Fruit fly (Drosophila melanogaster) whole organism, embryonic: ENCODE measurements around the gene CG11307.

Source experiments
- B-H2 ChIP-seq: fragments of 200-800 bp; sonication (Bioruptor generic); optimal IDR thresholded peaks from 2 replicates; lab custom pipeline; 2018; ENCODE audit warnings: missing biosample characterization, mild to moderate bottlenecking, missing genetic modification characterization
- Bdp1 ChIP-seq: fragments of 200-800 bp; sonication (Bioruptor generic); optimal IDR thresholded peaks from 3 replicates; lab custom pipeline; 2016; ENCODE audit warnings: missing biosample characterization, missing genetic modification characterization
- CG10462 ChIP-seq: fragments of 200-800 bp; sonication (Bioruptor generic); optimal IDR thresholded peaks from 2 replicates; lab custom pipeline; 2016; ENCODE audit warnings: missing biosample characterization, missing genetic modification characterization
- CG10543 ChIP-seq: fragments of 200-800 bp; sonication (Bioruptor generic); optimal IDR thresholded peaks from 3 replicates; lab custom pipeline; 2017; ENCODE audit warnings: missing biosample characterization, mild to moderate bottlenecking, missing genetic modification characterization, moderate library complexity
- CG11456 ChIP-seq: fragments of 200-800 bp; sonication (Bioruptor generic); IDR thresholded peaks from 3 replicates; pipeline ENCODE4 v1.3.6; 2022; ENCODE audit warnings: missing biosample characterization, missing genetic modification characterization
- CG12071 ChIP-seq: fragments of 200-800 bp; sonication (Bioruptor generic); optimal IDR thresholded peaks from 3 replicates; lab custom pipeline; 2018; ENCODE audit warnings: missing biosample characterization, mild to moderate bottlenecking, missing genetic modification characterization
- CG12104 ChIP-seq: fragments of 200-800 bp; sonication (Bioruptor generic); optimal IDR thresholded peaks from 3 replicates; lab custom pipeline; 2016; ENCODE audit warnings: missing biosample characterization, missing genetic modification characterization
- CG12744 ChIP-seq: fragments of 200-800 bp; sonication (Bioruptor generic); optimal IDR thresholded peaks from 2 replicates; lab custom pipeline; 2016; ENCODE audit warnings: missing biosample characterization, missing genetic modification characterization
- CG13296 ChIP-seq: fragments of 200-800 bp; sonication (Bioruptor generic); optimal IDR thresholded peaks from 3 replicates; lab custom pipeline; 2018; ENCODE audit warnings: missing biosample characterization, mild to moderate bottlenecking, missing genetic modification characterization
- CG1647 ChIP-seq: fragments of 200-800 bp; sonication (Bioruptor generic); optimal IDR thresholded peaks from 3 replicates; lab custom pipeline; 2016; ENCODE audit warnings: missing biosample characterization, missing genetic modification characterization
- CG17328 ChIP-seq: fragments of 200-800 bp; sonication (Bioruptor generic); IDR thresholded peaks from 2 replicates; pipeline ENCODE4 v1.3.6; 2022; ENCODE audit warnings: missing biosample characterization, missing genetic modification characterization
- CG17612 ChIP-seq: fragments of 200-800 bp; sonication (Bioruptor generic); IDR thresholded peaks from 2 replicates; pipeline ENCODE4 v1.3.6; 2022; ENCODE audit warnings: missing biosample characterization, missing genetic modification characterization
- CG17829 ChIP-seq: fragments of 200-800 bp; optimal IDR thresholded peaks from 2 replicates; lab custom pipeline; 2019; ENCODE audit warnings: missing biosample characterization, mild to moderate bottlenecking, missing genetic modification characterization, moderate library complexity
- CG2129 ChIP-seq: fragments of 200-800 bp; sonication (Bioruptor generic); IDR thresholded peaks from 2 replicates; pipeline ENCODE4 v1.3.6; 2022; ENCODE audit warnings: missing biosample characterization, missing genetic modification characterization; ENCODE audit not compliant: partially characterized antibody
- CG2889 ChIP-seq: fragments of 200-800 bp; sonication (Bioruptor generic); IDR thresholded peaks from 3 replicates; pipeline ENCODE4 v1.3.6; 2022; ENCODE audit warnings: missing biosample characterization, missing genetic modification characterization
- CG31224 ChIP-seq: fragments of 200-800 bp; sonication (Bioruptor generic); IDR thresholded peaks from 2 replicates; pipeline ENCODE4 v1.3.6; 2022; ENCODE audit warnings: missing biosample characterization, missing genetic modification characterization
- CG34376 ChIP-seq: fragments of 200-800 bp; sonication (Bioruptor generic); optimal IDR thresholded peaks from 2 replicates; lab custom pipeline; 2018; ENCODE audit warnings: missing biosample characterization, mild to moderate bottlenecking, missing genetic modification characterization
- CG4282 ChIP-seq: fragments of 200-800 bp; sonication (Bioruptor generic); optimal IDR thresholded peaks from 2 replicates; lab custom pipeline; 2016; ENCODE audit warnings: missing biosample characterization, missing genetic modification characterization
- CG8290 ChIP-seq, 3 experiments: fragments of 200-800 bp; sonication (Bioruptor generic); optimal IDR thresholded peaks; 2 replicates each; lab custom pipeline; 2016 to 2019; ENCODE audit warnings: missing biosample characterization in 3 of 3, missing genetic modification characterization in 3 of 3, mild to moderate bottlenecking in 2 of 3, moderate library complexity in 1 of 3
- CG8944 ChIP-seq: fragments of 200-800 bp; sonication (Bioruptor generic); optimal IDR thresholded peaks from 3 replicates; lab custom pipeline; 2016; ENCODE audit warnings: missing biosample characterization, missing genetic modification characterization
- D ChIP-seq, 2 experiments: fragments of 200-800 bp in 1 of 2; fragments of >200 bp in 1 of 2; sonication (Bioruptor generic) in 1 of 2; optimal IDR thresholded peaks; 2 replicates in 1 of 2; 3 replicates in 1 of 2; lab custom pipeline; 2017; ENCODE audit warnings: mild to moderate bottlenecking in 1 of 2, missing biosample characterization in 1 of 2, missing genetic modification characterization in 1 of 2, missing genetic modification reagents in 1 of 2
- Doc3 ChIP-seq: fragments of 200-800 bp; sonication (Bioruptor generic); IDR thresholded peaks from 3 replicates; pipeline ENCODE4 v1.3.6; 2022; ENCODE audit warnings: missing biosample characterization, missing genetic modification characterization; ENCODE audit not compliant: partially characterized antibody
- Jarid2 ChIP-seq: fragments of 200-800 bp; sonication (Bioruptor generic); optimal IDR thresholded peaks from 3 replicates; lab custom pipeline; 2017; ENCODE audit warnings: mild to moderate bottlenecking, missing biosample characterization, missing genetic modification reagents, missing genetic modification characterization
- NFAT ChIP-seq: fragments of 200-800 bp; sonication (Bioruptor generic); IDR thresholded peaks from 2 replicates; pipeline ENCODE4 v1.3.6; 2022; ENCODE audit warnings: missing biosample characterization, missing genetic modification characterization
- NK7.1 ChIP-seq: fragments of 200-800 bp; sonication (Bioruptor generic); optimal IDR thresholded peaks from 3 replicates; lab custom pipeline; 2016; ENCODE audit warnings: missing biosample characterization, missing genetic modification characterization
- PHDP ChIP-seq: fragments of 200-800 bp; sonication (Bioruptor generic); optimal IDR thresholded peaks from 3 replicates; lab custom pipeline; 2018; ENCODE audit warnings: missing biosample characterization, mild to moderate bottlenecking, missing genetic modification characterization, moderate library complexity
- Ptx1 ChIP-seq: fragments of 200-800 bp; sonication (Bioruptor generic); IDR thresholded peaks from 2 replicates; pipeline ENCODE4 v1.3.6; 2022; ENCODE audit warnings: missing biosample characterization, missing genetic modification characterization
- Rfx ChIP-seq: fragments of 200-800 bp; sonication (Bioruptor generic); IDR thresholded peaks from 2 replicates; pipeline ENCODE4 v1.3.6; 2022; ENCODE audit warnings: missing biosample characterization, missing genetic modification characterization
- Scr ChIP-seq: fragments of 200-800 bp; sonication (Bioruptor generic); IDR thresholded peaks from 2 replicates; pipeline ENCODE4 v1.3.6; 2022; ENCODE audit warnings: missing biosample characterization, missing genetic modification characterization; ENCODE audit not compliant: partially characterized antibody
- Six4 ChIP-seq: fragments of 200-800 bp; sonication (Bioruptor generic); optimal IDR thresholded peaks from 2 replicates; lab custom pipeline; 2016; ENCODE audit warnings: missing biosample characterization, missing genetic modification characterization
- Taf1 ChIP-seq: fragments of 200-800 bp; sonication (Bioruptor generic); IDR thresholded peaks from 2 replicates; pipeline ENCODE4 v1.3.6; 2022; ENCODE audit warnings: missing biosample characterization, missing genetic modification characterization
- Usf ChIP-seq: fragments of 200-800 bp; sonication (Bioruptor generic); optimal IDR thresholded peaks from 2 replicates; lab custom pipeline; 2017; ENCODE audit warnings: missing genotype, missing biosample characterization, missing genetic modification characterization
- Xrp1 ChIP-seq: fragments of 200-800 bp; sonication (Bioruptor generic); IDR thresholded peaks from 2 replicates; pipeline ENCODE4 v1.3.6; 2022; ENCODE audit warnings: missing biosample characterization, missing genetic modification characterization
- ara ChIP-seq: fragments of 200-800 bp; sonication (Bioruptor generic); IDR thresholded peaks from 2 replicates; pipeline ENCODE4 v1.3.6; 2022; ENCODE audit warnings: missing biosample characterization, missing genetic modification characterization
- bab2 ChIP-seq: fragments of 200-800 bp; sonication (Bioruptor generic); optimal IDR thresholded peaks from 2 replicates; lab custom pipeline; 2016; ENCODE audit warnings: missing biosample characterization, missing genetic modification characterization
- bbx ChIP-seq: fragments of 200-800 bp; sonication (Bioruptor generic); IDR thresholded peaks from 2 replicates; pipeline ENCODE4 v1.3.6; 2022; ENCODE audit warnings: missing biosample characterization, missing genetic modification characterization; ENCODE audit not compliant: partially characterized antibody
- cad ChIP-seq: fragments of >200 bp; optimal IDR thresholded peaks from 2 replicates; lab custom pipeline; 2017; ENCODE audit warnings: missing biosample characterization, missing genetic modification characterization
- dan ChIP-seq: fragments of 200-800 bp; sonication (Bioruptor generic); IDR thresholded peaks from 2 replicates; pipeline ENCODE4 v1.3.6; 2022; ENCODE audit warnings: missing biosample characterization, missing genetic modification characterization
- exex ChIP-seq: fragments of 200-800 bp; sonication (Bioruptor generic); optimal IDR thresholded peaks from 4 replicates; lab custom pipeline; 2018; ENCODE audit warnings: missing biosample characterization, mild to moderate bottlenecking, missing genetic modification characterization, moderate library complexity
- fd3F ChIP-seq: fragments of 200-800 bp; sonication (Bioruptor generic); optimal IDR thresholded peaks from 2 replicates; lab custom pipeline; 2018; ENCODE audit warnings: missing biosample characterization, mild to moderate bottlenecking, missing genetic modification characterization, moderate library complexity
- gcm ChIP-seq: fragments of 200-800 bp; sonication (Bioruptor generic); optimal IDR thresholded peaks from 2 replicates; lab custom pipeline; 2019; ENCODE audit warnings: missing biosample characterization, mild to moderate bottlenecking, missing genetic modification characterization, moderate library complexity
- gcm2 ChIP-seq: fragments of 200-800 bp; sonication (Bioruptor generic); optimal IDR thresholded peaks from 2 replicates; lab custom pipeline; 2016; ENCODE audit warnings: missing biosample characterization, missing genetic modification characterization
- jigr1 ChIP-seq: fragments of 200-800 bp; sonication (Bioruptor generic); IDR thresholded peaks from 3 replicates; pipeline ENCODE4 v1.3.6; 2022; ENCODE audit warnings: missing biosample characterization, missing genetic modification characterization
- nerfin-1 ChIP-seq: fragments of 200-800 bp; sonication (Bioruptor generic); optimal IDR thresholded peaks from 3 replicates; lab custom pipeline; 2019; ENCODE audit warnings: missing biosample characterization, mild to moderate bottlenecking, missing genetic modification characterization, moderate library complexity
- oc ChIP-seq: fragments of 200-800 bp; sonication (Bioruptor generic); optimal IDR thresholded peaks from 2 replicates; lab custom pipeline; 2018; ENCODE audit warnings: missing biosample characterization, mild to moderate bottlenecking, missing genetic modification characterization, moderate library complexity
- pho ChIP-seq: fragments of 200-800 bp; sonication (Bioruptor generic); optimal IDR thresholded peaks from 2 replicates; lab custom pipeline; 2016; ENCODE audit warnings: missing biosample characterization, missing genetic modification characterization
- phol ChIP-seq: fragments of 200-800 bp; sonication (Bioruptor generic); optimal IDR thresholded peaks from 3 replicates; lab custom pipeline; 2018; ENCODE audit warnings: missing biosample characterization, mild to moderate bottlenecking, missing genetic modification characterization, moderate library complexity
- sug ChIP-seq: fragments of 200-800 bp; optimal IDR thresholded peaks from 2 replicates; lab custom pipeline; 2019; ENCODE audit warnings: missing biosample characterization, mild to moderate bottlenecking, missing genetic modification characterization, moderate library complexity
- zen ChIP-seq: fragments of 200-800 bp; sonication (Bioruptor generic); optimal IDR thresholded peaks from 3 replicates; lab custom pipeline; 2018; ENCODE audit warnings: missing biosample characterization, mild to moderate bottlenecking, missing genetic modification characterization, moderate library complexity

CG11307 gene

dm6 chr3L:21568848-21569372 lies 48.5 kb upstream of the CG11307 start, which contains the start of the genes CRIF and SMC5 (continued):
- peak; percentile 46 for TF ChIP-seq Scr (GFP tag; lab: Robert Waterston, UW)
- no peak for TF ChIP-seq Jarid2 (GFP tag; lab: Kevin White, UChicago)
- no peak for TF ChIP-seq CG4282 (GFP tag; lab: Kevin White, UChicago)
- no peak for TF ChIP-seq CG12071
- TF ChIP-seq Taf1 (GFP tag; lab: Robert Waterston, UW) = no peak
- TF ChIP-seq fd3F (GFP tag; lab: Kevin White, UChicago) = peak; percentile 54
- peak; percentile 4 for TF ChIP-seq Bdp1 (GFP tag; lab: Kevin White, UChicago)
- no peak for TF ChIP-seq CG2129
- peak; percentile 56 for TF ChIP-seq CG1647
- TF ChIP-seq PHDP (tag; lab: Kevin White, UChicago) = no peak
- TF ChIP-seq Doc3 (GFP tag; lab: Robert Waterston, UW) = no peak
- TF ChIP-seq D (optimal IDR thresholded peaks at IDR 0.05; lab: Kevin White, UChicago) = no peak
- TF ChIP-seq D (GFP tag; optimal IDR thresholded peaks at IDR 0.05; lab: Kevin White, UChicago) = peak; percentile 26
- TF ChIP-seq NFAT (GFP tag; lab: Robert Waterston, UW) = 0 out of 2 replicates have a peak, but pooled peaks have one; percentile 23
- TF ChIP-seq CG2889 (GFP tag; lab: Robert Waterston, UW) = 0 out of 3 replicates have a peak, but pooled peaks have one; percentile 43
- TF ChIP-seq phol (tag; lab: Kevin White, UChicago) = peak; percentile 79
- peak; percentile 61 for TF ChIP-seq zen (tag; lab: Kevin White, UChicago)
- TF ChIP-seq CG12744 (GFP tag; lab: Kevin White, UChicago) = peak; percentile 14
- no peak for TF ChIP-seq ara (GFP tag; lab: Robert Waterston, UW)
- TF ChIP-seq CG13296 (GFP tag; lab: Kevin White, UChicago) = peak; percentile 35
- TF ChIP-seq CG8944 (GFP tag; lab: Kevin White, UChicago) = peak; percentile 60
- peak; percentile 31 for TF ChIP-seq CG12104 (GFP tag; lab: Kevin White, UChicago)
- TF ChIP-seq Xrp1 = peak; percentile 48; the same call in 1 of the 2 replicates
- TF ChIP-seq gcm2 (GFP tag; lab: Kevin White, UChicago) = peak; percentile 31
- TF ChIP-seq CG34376 (GFP tag; lab: Kevin White, UChicago) = peak; percentile 38
- TF ChIP-seq Ptx1 (GFP tag; lab: Robert Waterston, UW) = peak; percentile 49
- TF ChIP-seq CG17829 = peak; percentile 67
- no peak for TF ChIP-seq CG17612 (GFP tag; lab: Robert Waterston, UW)
- TF ChIP-seq exex (tag; lab: Kevin White, UChicago) = peak; percentile 47
- TF ChIP-seq CG31224 (GFP tag; lab: Robert Waterston, UW) = no peak
- TF ChIP-seq NK7.1 (GFP tag; lab: Kevin White, UChicago) = peak; percentile 52
- peak; percentile 37; the same call in 1 of the 2 replicates for TF ChIP-seq CG17328 (GFP tag; lab: Robert Waterston, UW)
- TF ChIP-seq nerfin-1 (tag; lab: Kevin White, UChicago) = peak; percentile 42
- TF ChIP-seq gcm (GFP tag; lab: Kevin White, UChicago) = peak; percentile 84
- peak; percentile 71 for TF ChIP-seq Rfx (GFP tag; lab: Robert Waterston, UW)
- TF ChIP-seq CG8290 (GFP tag; optimal IDR thresholded peaks at IDR 0.05; lab: Kevin White, UChicago) = peak; percentile 70
- no peak for TF ChIP-seq CG8290 (tag; optimal IDR thresholded peaks at IDR 0.05; lab: Kevin White, UChicago)
- peak; percentile 76 for TF ChIP-seq sug (tag; lab: Kevin White, UChicago)
- TF ChIP-seq cad = no peak
- TF ChIP-seq pho (GFP tag; lab: Kevin White, UChicago) = peak; percentile 76
- TF ChIP-seq bbx = no peak
- peak; percentile 51 for TF ChIP-seq Six4 (GFP tag; lab: Kevin White, UChicago)
- TF ChIP-seq bab2 (GFP tag; lab: Kevin White, UChicago) = peak; percentile 71
- TF ChIP-seq oc (tag; lab: Kevin White, UChicago) = no peak
- no peak for TF ChIP-seq Usf (GFP tag; lab: Kevin White, UChicago)
- no peak for TF ChIP-seq dan
- TF ChIP-seq CG10543 = no peak
- TF ChIP-seq B-H2 (GFP tag; lab: Kevin White, UChicago) = peak; percentile 76
- TF ChIP-seq CG11456 (GFP tag; lab: Robert Waterston, UW) = no peak
- peak; percentile 50 for TF ChIP-seq CG10462 (GFP tag; lab: Kevin White, UChicago)
- TF ChIP-seq jigr1 (GFP tag; lab: Robert Waterston, UW) = peak; percentile 39; the same call in 1 of the 3 replicates
